Worm (Caenorhabditis elegans): ENCODE data around the gene str-55.

DNA sequence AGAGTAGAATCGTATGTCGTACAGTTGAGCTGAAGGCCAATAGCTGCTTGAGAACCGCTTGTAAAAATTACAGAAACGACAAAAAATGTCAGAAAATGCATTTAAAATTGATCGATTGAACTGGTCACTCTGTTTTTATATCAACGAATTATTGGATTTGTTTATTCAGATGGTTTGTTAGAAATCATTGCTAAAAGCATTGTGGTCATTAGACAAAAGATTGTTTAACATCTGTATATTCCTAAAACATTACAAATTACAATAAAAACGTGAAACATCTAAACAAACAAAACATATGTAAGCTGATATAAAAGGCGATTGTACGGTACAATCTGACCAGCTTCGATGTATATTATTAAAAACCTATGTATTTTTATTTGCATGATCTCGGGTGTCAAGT lies 18.6 kb upstream of the str-55 start, which contains the start of the genes F26D2.13 and F26D2.14:
- TF ChIP-seq unc-62 (GFP tag; optimal IDR thresholded peaks at IDR 0.05 in 1 of 2) (no peak), unc-62 (tag; optimal IDR thresholded peaks at IDR 0.05) (no peak), aly-2 (tag; optimal IDR thresholded peaks at IDR 0.05) (no peak), fos-1 (tag; optimal IDR thresholded peaks at IDR 0.05) (no peak), egl-27 (tag; optimal IDR thresholded peaks at IDR 0.05) (no peak), lin-13 (GFP tag; optimal IDR thresholded peaks at IDR 0.05) (no peak), pha-4 (GFP tag; IDR thresholded peaks at IDR 0.05) (no peak), pha-4 (tag; optimal IDR thresholded peaks at IDR 0.05) (no peak), lin-29 (GFP tag; IDR thresholded peaks at IDR 0.05) (no peak), nhr-10 (tag; optimal IDR thresholded peaks at IDR 0.05) (no peak), dpl-1 (GFP tag; optimal IDR thresholded peaks at IDR 0.05) (no peak)

All from whole organism, L4 larva.